Fruit fly (Drosophila melanogaster) whole organism, embryonic: Measurements from ENCODE around the gene Usp16-45.
A peak's percentile ranks its signal among the peaks of the same experiment; 100 is the strongest.

Experiments
- Abd-B ChIP-seq: fragments of 200-800 bp; sonication (Bioruptor generic); optimal IDR thresholded peaks from 2 replicates; lab custom pipeline; 2018; ENCODE audit warnings: missing biosample characterization, mild to moderate bottlenecking, missing genetic modification characterization, moderate library complexity
- B-H2 ChIP-seq: fragments of 200-800 bp; sonication (Bioruptor generic); optimal IDR thresholded peaks from 2 replicates; lab custom pipeline; 2018; ENCODE audit warnings: missing biosample characterization, mild to moderate bottlenecking, missing genetic modification characterization
- Bdp1 ChIP-seq: fragments of 200-800 bp; sonication (Bioruptor generic); optimal IDR thresholded peaks from 3 replicates; lab custom pipeline; 2016; ENCODE audit warnings: missing biosample characterization, missing genetic modification characterization
- BtbVII ChIP-seq: fragments of 200-800 bp; sonication (Bioruptor generic); optimal IDR thresholded peaks from 3 replicates; lab custom pipeline; 2017; ENCODE audit warnings: missing biosample characterization, mild to moderate bottlenecking, missing genetic modification characterization
- CG11247 ChIP-seq: fragments of 200-800 bp; sonication (Bioruptor generic); IDR thresholded peaks from 2 replicates; pipeline ENCODE4 v1.3.6; 2022; ENCODE audit warnings: missing biosample characterization, missing genetic modification characterization
- CG11560 ChIP-seq: fragments of 200-800 bp; sonication (Bioruptor generic); IDR thresholded peaks from 3 replicates; pipeline ENCODE4 v1.3.6; 2022; ENCODE audit warnings: missing biosample characterization, missing genetic modification characterization
- CG12299 ChIP-seq: fragments of 200-800 bp; sonication (Bioruptor generic); optimal IDR thresholded peaks from 2 replicates; lab custom pipeline; 2018; ENCODE audit warnings: missing biosample characterization, mild to moderate bottlenecking, missing genetic modification characterization
- CG13287 ChIP-seq: fragments of 200-800 bp; sonication (Bioruptor generic); IDR thresholded peaks from 2 replicates; pipeline ENCODE4 v1.3.6; 2022; ENCODE audit warnings: missing biosample characterization, missing genetic modification characterization; ENCODE audit not compliant: partially characterized antibody
- CG13894 ChIP-seq: fragments of 200-800 bp; sonication (Bioruptor generic); optimal IDR thresholded peaks from 3 replicates; lab custom pipeline; 2018; ENCODE audit warnings: missing biosample characterization, mild to moderate bottlenecking, missing genetic modification characterization, moderate library complexity
- CG14014 ChIP-seq: fragments of 200-800 bp; sonication (Bioruptor generic); IDR thresholded peaks from 2 replicates; pipeline ENCODE4 v1.3.6; 2022; ENCODE audit warnings: missing biosample characterization, missing genetic modification characterization
- CG1647 ChIP-seq: fragments of 200-800 bp; sonication (Bioruptor generic); optimal IDR thresholded peaks from 3 replicates; lab custom pipeline; 2016; ENCODE audit warnings: missing biosample characterization, missing genetic modification characterization
- CG17328 ChIP-seq: fragments of 200-800 bp; sonication (Bioruptor generic); IDR thresholded peaks from 2 replicates; pipeline ENCODE4 v1.3.6; 2022; ENCODE audit warnings: missing biosample characterization, missing genetic modification characterization
- CG18619 ChIP-seq: fragments of 200-800 bp; sonication (Bioruptor generic); optimal IDR thresholded peaks from 3 replicates; lab custom pipeline; 2017; ENCODE audit warnings: missing biosample characterization, mild to moderate bottlenecking, missing genetic modification characterization
- CG34376 ChIP-seq: fragments of 200-800 bp; sonication (Bioruptor generic); optimal IDR thresholded peaks from 2 replicates; lab custom pipeline; 2018; ENCODE audit warnings: missing biosample characterization, mild to moderate bottlenecking, missing genetic modification characterization
- CG4404 ChIP-seq: fragments of 200-800 bp; sonication (Bioruptor generic); IDR thresholded peaks from 2 replicates; pipeline ENCODE4 v1.3.6; 2022; ENCODE audit warnings: missing biosample characterization, missing genetic modification characterization
- CG4854 ChIP-seq: fragments of 200-800 bp; sonication (Bioruptor generic); optimal IDR thresholded peaks from 2 replicates; lab custom pipeline; 2016; ENCODE audit warnings: missing biosample characterization, missing genetic modification characterization, inconsistent platforms
- CG7556 ChIP-seq: fragments of 200-800 bp; sonication (Bioruptor generic); optimal IDR thresholded peaks from 2 replicates; lab custom pipeline; 2017; ENCODE audit warnings: missing biosample characterization, mild to moderate bottlenecking, missing genetic modification characterization
- CG7745 ChIP-seq: fragments of 200-800 bp; sonication (Bioruptor generic); optimal IDR thresholded peaks from 2 replicates; lab custom pipeline; 2018; ENCODE audit warnings: missing biosample characterization, mild to moderate bottlenecking, missing genetic modification characterization, moderate library complexity
- CG7987 ChIP-seq: fragments of 200-800 bp; sonication (Bioruptor generic); optimal IDR thresholded peaks from 2 replicates; lab custom pipeline; 2018; ENCODE audit warnings: missing biosample characterization, mild to moderate bottlenecking, missing genetic modification characterization, moderate library complexity
- CG9437 ChIP-seq: fragments of 200-800 bp; sonication (Bioruptor generic); optimal IDR thresholded peaks from 2 replicates; lab custom pipeline; 2018; ENCODE audit warnings: missing biosample characterization, mild to moderate bottlenecking, missing genetic modification characterization
- CG9797 ChIP-seq: fragments of 200-800 bp; sonication (Bioruptor generic); optimal IDR thresholded peaks from 3 replicates; lab custom pipeline; 2018; ENCODE audit warnings: missing biosample characterization, mild to moderate bottlenecking, missing genetic modification characterization
- CoRest ChIP-seq: fragments of 200-800 bp; sonication (Bioruptor generic); optimal IDR thresholded peaks from 3 replicates; lab custom pipeline; 2018; ENCODE audit warnings: missing biosample characterization, mild to moderate bottlenecking, missing genetic modification characterization, moderate library complexity
- ERR ChIP-seq: fragments of 200-800 bp; sonication (Bioruptor generic); optimal IDR thresholded peaks from 2 replicates; lab custom pipeline; 2016; ENCODE audit warnings: missing biosample characterization, missing genetic modification characterization
- Ets65A ChIP-seq: fragments of 200-800 bp; sonication (Bioruptor generic); peaks from one replicate; lab custom pipeline; 2016; ENCODE audit warnings: missing biosample characterization, missing genetic modification characterization
- H2.0 ChIP-seq: fragments of 200-800 bp; sonication (Bioruptor generic); IDR thresholded peaks from 2 replicates; pipeline ENCODE4 v1.3.6; 2022; ENCODE audit warnings: missing biosample characterization, missing genetic modification characterization
- Lpt ChIP-seq: fragments of >200 bp; optimal IDR thresholded peaks from 2 replicates; lab custom pipeline; 2018; ENCODE audit warnings: missing biosample characterization, missing genetic modification characterization
- Med ChIP-seq: fragments of 200-800 bp; sonication (Bioruptor generic); peaks from one replicate; lab custom pipeline; 2016; ENCODE audit warnings: missing biosample characterization, missing genetic modification characterization, mild to moderate bottlenecking, inconsistent platforms, moderate library complexity
- Mes4 ChIP-seq: fragments of 200-800 bp; sonication (Bioruptor generic); optimal IDR thresholded peaks from 2 replicates; lab custom pipeline; 2016; ENCODE audit warnings: missing biosample characterization, missing genetic modification characterization
- NC2α ChIP-seq: fragments of 200-800 bp; sonication (Bioruptor generic); optimal IDR thresholded peaks from 2 replicates; lab custom pipeline; 2016; ENCODE audit warnings: missing biosample characterization, missing genetic modification characterization
- Rfx ChIP-seq: fragments of 200-800 bp; sonication (Bioruptor generic); IDR thresholded peaks from 2 replicates; pipeline ENCODE4 v1.3.6; 2022; ENCODE audit warnings: missing biosample characterization, missing genetic modification characterization
- Taf1 ChIP-seq: fragments of 200-800 bp; sonication (Bioruptor generic); IDR thresholded peaks from 2 replicates; pipeline ENCODE4 v1.3.6; 2022; ENCODE audit warnings: missing biosample characterization, missing genetic modification characterization
- Trl ChIP-seq, 3 experiments: fragments of >200 bp in 2 of 3; fragments of 200-800 bp in 1 of 3; sonication (Bioruptor generic) in 1 of 3; optimal IDR thresholded peaks; 2 replicates in 1 of 3; 3 replicates in 2 of 3; lab custom pipeline; 2016 to 2017; ENCODE audit warnings: missing biosample characterization in 1 of 3, missing genetic modification characterization in 1 of 3
- YL-1 ChIP-seq: fragments of 200-800 bp; sonication (Bioruptor generic); optimal IDR thresholded peaks from 3 replicates; lab custom pipeline; 2017; ENCODE audit warnings: missing biosample characterization, mild to moderate bottlenecking, missing genetic modification characterization
- ab ChIP-seq: fragments of 200-800 bp; sonication (Bioruptor generic); optimal IDR thresholded peaks from 2 replicates; lab custom pipeline; 2016; ENCODE audit warnings: missing biosample characterization, missing genetic modification characterization
- ap ChIP-seq: fragments of 200-800 bp; sonication (Bioruptor generic); IDR thresholded peaks from 2 replicates; pipeline ENCODE4 v1.3.6; 2022; ENCODE audit warnings: missing biosample characterization, missing genetic modification characterization
- hb ChIP-seq: fragments of 200-800 bp; sonication (Bioruptor generic); IDR thresholded peaks from 3 replicates; pipeline ENCODE4 v1.3.6; 2022; ENCODE audit warnings: missing biosample characterization, missing genetic modification characterization; ENCODE audit not compliant: partially characterized antibody
- ind ChIP-seq: fragments of 200-800 bp; sonication (Bioruptor generic); optimal IDR thresholded peaks from 3 replicates; lab custom pipeline; 2016; ENCODE audit warnings: missing biosample characterization, missing genetic modification characterization
- mld ChIP-seq: fragments of 200-800 bp; sonication (Bioruptor generic); IDR thresholded peaks from 3 replicates; pipeline ENCODE4 v1.3.6; 2022; ENCODE audit warnings: missing biosample characterization, missing genetic modification characterization; ENCODE audit not compliant: partially characterized antibody
- nerfin-1 ChIP-seq: fragments of 200-800 bp; sonication (Bioruptor generic); optimal IDR thresholded peaks from 3 replicates; lab custom pipeline; 2019; ENCODE audit warnings: missing biosample characterization, mild to moderate bottlenecking, missing genetic modification characterization, moderate library complexity
- pan ChIP-seq, 4 experiments: fragments of >200 bp in 3 of 4; fragments of 200-800 bp in 1 of 4; sonication (Bioruptor generic) in 1 of 4; optimal IDR thresholded peaks in 3 of 4; IDR thresholded peaks in 1 of 4; 2 replicates each; pipeline versions ENCODE4 v1.3.6 to Lab custom; 2017 to 2022; ENCODE audit warnings: missing biosample characterization in 2 of 4, missing genetic modification characterization in 2 of 4, mixed read lengths in 1 of 4
- pita ChIP-seq: fragments of 200-800 bp; sonication (Bioruptor generic); optimal IDR thresholded peaks from 2 replicates; lab custom pipeline; 2017; ENCODE audit warnings: missing biosample characterization, mild to moderate bottlenecking, missing genetic modification characterization
- repo ChIP-seq: fragments of 200-800 bp; sonication (Bioruptor generic); optimal IDR thresholded peaks from 2 replicates; lab custom pipeline; 2016; ENCODE audit warnings: missing biosample characterization, missing genetic modification characterization
- sens ChIP-seq: fragments of 200-800 bp; sonication (Bioruptor generic); peaks from one replicate; lab custom pipeline; 2016; ENCODE audit warnings: missing biosample characterization, missing genetic modification characterization
- seq ChIP-seq: fragments of 200-800 bp; sonication (Bioruptor generic); IDR thresholded peaks from 2 replicates; pipeline ENCODE4 v1.3.6; 2022; ENCODE audit warnings: missing biosample characterization, missing genetic modification characterization
- sna ChIP-seq: fragments of 200-800 bp; sonication (Bioruptor generic); IDR thresholded peaks from 2 replicates; pipeline ENCODE4 v1.3.6; 2022; ENCODE audit warnings: missing biosample characterization, missing genetic modification characterization; ENCODE audit not compliant: partially characterized antibody
- stwl ChIP-seq: fragments of 200-800 bp; sonication (Bioruptor generic); optimal IDR thresholded peaks from 3 replicates; lab custom pipeline; 2018; ENCODE audit warnings: missing biosample characterization, mild to moderate bottlenecking, missing genetic modification characterization, moderate library complexity
- sug ChIP-seq: fragments of 200-800 bp; optimal IDR thresholded peaks from 2 replicates; lab custom pipeline; 2019; ENCODE audit warnings: missing biosample characterization, mild to moderate bottlenecking, missing genetic modification characterization, moderate library complexity
- tx ChIP-seq: fragments of 200-800 bp; sonication (Bioruptor generic); optimal IDR thresholded peaks from 2 replicates; lab custom pipeline; 2016; ENCODE audit warnings: missing biosample characterization, missing genetic modification characterization
- wdn ChIP-seq: fragments of 200-800 bp; sonication (Bioruptor generic); IDR thresholded peaks from 2 replicates; pipeline ENCODE4 v1.3.6; 2022; ENCODE audit warnings: missing biosample characterization, missing genetic modification characterization

Usp16-45 gene

dm6 chrX:5428341-5429077 lies 7.2 kb downstream of the Usp16-45 start (continued):
- TF ChIP-seq CG7556 (GFP tag; lab: Kevin White, UChicago) (no peak), repo (no peak), Bdp1 (no peak), Taf1 (GFP tag; lab: Robert Waterston, UW) (no peak), Rfx (GFP tag; lab: Robert Waterston, UW) (no peak), wdn (no peak), seq (GFP tag; lab: Robert Waterston, UW) (no peak), Trl (optimal IDR thresholded peaks at IDR 0.05; lab: Kevin White, UChicago) (peak; percentile 25 to 37), Trl (GFP tag; optimal IDR thresholded peaks at IDR 0.05; lab: Kevin White, UChicago) (no peak), nerfin-1 (tag; lab: Kevin White, UChicago) (no peak), pan (optimal IDR thresholded peaks at IDR 0.05; lab: Kevin White, UChicago) (no peak), pan (GFP tag; optimal IDR thresholded peaks at IDR 0.05 in 1 of 2, IDR thresholded peaks at IDR 0.05 in 1 of 2) (no peak), ap (GFP tag; lab: Robert Waterston, UW) (no peak), pita (GFP tag; lab: Kevin White, UChicago) (no peak), CG4404 (GFP tag; lab: Robert Waterston, UW) (no peak), CG14014 (no peak), YL-1 (GFP tag; lab: Kevin White, UChicago) (no peak), CG7745 (tag; lab: Kevin White, UChicago) (no peak), CG11247 (GFP tag; lab: Robert Waterston, UW) (no peak), tx (GFP tag; lab: Kevin White, UChicago) (no peak), CG1647 (no peak), CG13894 (tag; lab: Kevin White, UChicago) (peak; percentile 57), Mes4 (GFP tag; lab: Kevin White, UChicago) (no peak), CG9437 (GFP tag; lab: Kevin White, UChicago) (peak; percentile 31), CG34376 (GFP tag; lab: Kevin White, UChicago) (peak; percentile 20), B-H2 (GFP tag; lab: Kevin White, UChicago) (peak; percentile 3), ERR (GFP tag; lab: Kevin White, UChicago) (no peak), NC2α (GFP tag; lab: Kevin White, UChicago) (no peak), CoRest (tag; lab: Kevin White, UChicago) (no peak), hb (GFP tag; lab: Robert Waterston, UW) (no peak), sna (GFP tag; lab: Robert Waterston, UW) (no peak), CG17328 (no peak), CG9797 (GFP tag; lab: Kevin White, UChicago) (no peak), BtbVII (GFP tag; lab: Kevin White, UChicago) (no peak), CG13287 (GFP tag; lab: Robert Waterston, UW) (peak; percentile 49), Ets65A (GFP tag; lab: Kevin White, UChicago) (no peak), CG11560 (no peak), sug (tag; lab: Kevin White, UChicago) (peak; percentile 26), mld (GFP tag; lab: Robert Waterston, UW) (no peak), Med (peak; percentile 53), Lpt (GFP tag; lab: Kevin White, UChicago) (no peak), stwl (tag; lab: Kevin White, UChicago) (no peak), CG18619 (GFP tag; lab: Kevin White, UChicago) (no peak), ab (GFP tag; lab: Kevin White, UChicago) (no peak), sens (GFP tag; lab: Kevin White, UChicago) (peak; percentile 61), ind (GFP tag; lab: Kevin White, UChicago) (no peak), Abd-B (GFP tag; lab: Kevin White, UChicago) (no peak), CG4854 (GFP tag; lab: Kevin White, UChicago) (no peak), H2.0 (GFP tag; lab: Robert Waterston, UW) (no peak), CG7987 (GFP tag; lab: Kevin White, UChicago) (no peak), CG12299 (tag; lab: Kevin White, UChicago) (no peak)
